Fruit fly (Drosophila melanogaster): ENCODE data around the gene nej.
A peak's percentile ranks its signal among the peaks of the same experiment; 100 is the strongest.

- TF ChIP-seq Myc (optimal IDR thresholded peaks at IDR 0.05) (no peak), h (optimal IDR thresholded peaks at IDR 0.05) (no peak), ttk (optimal IDR thresholded peaks at IDR 0.05) (no peak), psq (optimal IDR thresholded peaks at IDR 0.05) (no peak), Sin3A (optimal IDR thresholded peaks at IDR 0.05) (no peak), insv (optimal IDR thresholded peaks at IDR 0.05) (peak; percentile 2)
Observed at dm6 chrX:9693720-9694386, 7.0 kb upstream of the nej start, which contains the start of gene btd.

Data from Kc167 (cell line).